Worm (Caenorhabditis elegans): ENCODE results near the gene ins-34.

DNA sequence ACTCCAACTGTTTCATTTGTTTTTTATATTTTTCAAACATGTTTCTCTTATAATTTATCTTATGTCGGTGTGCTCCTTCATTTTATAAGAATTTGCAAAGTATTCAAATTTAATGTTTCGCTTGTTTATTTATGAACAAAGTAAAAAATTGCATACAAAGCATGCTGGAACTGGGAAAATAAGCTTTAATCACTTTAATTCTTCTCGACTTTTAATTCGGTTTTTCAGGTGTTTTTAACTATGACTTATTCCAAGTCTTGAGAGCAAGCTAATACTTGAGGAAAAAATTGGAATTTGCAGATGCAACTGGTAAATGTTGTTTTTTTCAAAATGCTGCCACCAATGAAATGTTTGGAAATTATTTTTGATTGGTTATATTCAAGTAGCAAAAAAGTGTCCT is 25.4 kb downstream of the ins-34 start, which contains the start of gene srz-59:
- no peak for TF ChIP-seq elt-2 (tag; optimal IDR thresholded peaks at IDR 0.05)
- TF ChIP-seq rnt-1 (tag; optimal IDR thresholded peaks at IDR 0.05), result no peak
- no peak for TF ChIP-seq sox-2 (GFP tag; IDR thresholded peaks at IDR 0.05)
- no peak for TF ChIP-seq npax-4 (tag; optimal IDR thresholded peaks at IDR 0.05)
- TF ChIP-seq lim-6 (tag; optimal IDR thresholded peaks at IDR 0.05), result no peak
- TF ChIP-seq ceh-18 (tag; optimal IDR thresholded peaks at IDR 0.05), result no peak
- TF ChIP-seq ceh-19 (GFP tag; optimal IDR thresholded peaks at IDR 0.05), result no peak
- TF ChIP-seq ceh-48 (tag; optimal IDR thresholded peaks at IDR 0.05), result no peak
- TF ChIP-seq pros-1 (tag; optimal IDR thresholded peaks at IDR 0.05), result no peak
- no peak for TF ChIP-seq ceh-31 (tag; optimal IDR thresholded peaks at IDR 0.05)
- no peak for TF ChIP-seq T23F11.4 (GFP tag; optimal IDR thresholded peaks at IDR 0.05)
- no peak for TF ChIP-seq pha-4 (tag; optimal IDR thresholded peaks at IDR 0.05)
- no peak for TF ChIP-seq ceh-9 (tag; optimal IDR thresholded peaks at IDR 0.05)

Data from whole organism, late embryonic.